Worm (Caenorhabditis elegans): ENCODE data around the gene K10D11.3.

- TF ChIP-seq nhr-12 (tag; optimal IDR thresholded peaks at IDR 0.05) (no peak), nhr-28 (tag; optimal IDR thresholded peaks at IDR 0.05) (no peak), drap-1 (GFP tag; optimal IDR thresholded peaks at IDR 0.05) (no peak), hlh-1 (tag; optimal IDR thresholded peaks at IDR 0.05) (no peak), lin-32 (GFP tag; optimal IDR thresholded peaks at IDR 0.05) (no peak), snpc-4 (tag; optimal IDR thresholded peaks at IDR 0.05) (no peak), unc-62 (GFP tag; optimal IDR thresholded peaks at IDR 0.05) (no peak), nhr-237 (tag; optimal IDR thresholded peaks at IDR 0.05) (no peak), unc-39 (tag; optimal IDR thresholded peaks at IDR 0.05) (no peak)
Observed at ce11 chrIV:13035302-13035701, 49.4 kb upstream of the K10D11.3 start.

Data from whole organism, mixed stage, embryonic.